Worm (Caenorhabditis elegans) whole organism, L2 larva: ENCODE measurements around the gene srh-291.

Experiments
- C34F6.9 ChIP-seq: fragments of 150-350 bp; optimal IDR thresholded peaks from 2 replicates; lab custom pipeline; 2014; ENCODE audit warnings: missing biosample characterization, missing genetic modification characterization
- Y55F3AM.14 ChIP-seq: fragments of 200-800 bp; sonication (Bioruptor generic); optimal IDR thresholded peaks from 2 replicates; lab custom pipeline; 2018; ENCODE audit warnings: mild to moderate bottlenecking, missing genetic modification characterization, missing compliant biosample characterization
- aly-2 ChIP-seq: fragments of 150-350 bp; optimal IDR thresholded peaks from 2 replicates; lab custom pipeline; 2014; ENCODE audit warnings: missing biosample characterization, missing genetic modification characterization
- ama-1 ChIP-seq: fragments of 150-350 bp; optimal IDR thresholded peaks from 2 replicates; lab custom pipeline; 2018; ENCODE audit warnings: inconsistent platforms
- ceh-16 ChIP-seq: fragments of 150-350 bp; optimal IDR thresholded peaks from 2 replicates; lab custom pipeline; 2014; ENCODE audit warnings: missing biosample characterization, missing genetic modification characterization
- ceh-82 ChIP-seq: fragments of 150-350 bp; optimal IDR thresholded peaks from 2 replicates; lab custom pipeline; 2014; ENCODE audit warnings: missing biosample characterization, missing genetic modification characterization
- dmd-4 ChIP-seq: sonication (generic microtip); optimal IDR thresholded peaks from 2 replicates; lab custom pipeline; 2017; ENCODE audit warnings: missing biosample characterization, missing genetic modification characterization
- elt-1 ChIP-seq: fragments of 150-350 bp; optimal IDR thresholded peaks from 2 replicates; lab custom pipeline; 2014; ENCODE audit warnings: missing biosample characterization, missing genetic modification characterization
- elt-3 ChIP-seq: sonication (generic microtip); optimal IDR thresholded peaks from 2 replicates; lab custom pipeline; 2017; ENCODE audit warnings: missing biosample characterization, missing genetic modification characterization
- fos-1 ChIP-seq: fragments of 150-350 bp; optimal IDR thresholded peaks from 2 replicates; lab custom pipeline; 2014; ENCODE audit warnings: missing biosample characterization, missing genetic modification characterization
- gmeb-1 ChIP-seq: fragments of 150-350 bp; optimal IDR thresholded peaks from 2 replicates; lab custom pipeline; 2014; ENCODE audit warnings: missing biosample characterization, missing genetic modification characterization
- lin-11 ChIP-seq: fragments of 150-350 bp; sonication (generic microtip); optimal IDR thresholded peaks from 2 replicates; lab custom pipeline; 2014; ENCODE audit warnings: missing biosample characterization, missing genetic modification characterization, inconsistent platforms, mixed read lengths
- lin-13 ChIP-seq: fragments of 150-350 bp; optimal IDR thresholded peaks from 2 replicates; lab custom pipeline; 2014; ENCODE audit warnings: missing biosample characterization, missing genetic modification reagents, missing genetic modification characterization
- mab-5 ChIP-seq: fragments of 150-350 bp; optimal IDR thresholded peaks from 2 replicates; lab custom pipeline; 2014; ENCODE audit warnings: missing biosample characterization, missing genetic modification characterization
- mbf-1 ChIP-seq: sonication (generic microtip); optimal IDR thresholded peaks from 2 replicates; lab custom pipeline; 2017; ENCODE audit warnings: missing biosample characterization, missing genetic modification characterization
- nhr-10 ChIP-seq: sonication (generic microtip); optimal IDR thresholded peaks from 2 replicates; lab custom pipeline; 2017; ENCODE audit warnings: missing biosample characterization, missing genetic modification characterization
- nhr-11 ChIP-seq: fragments of 150-350 bp; optimal IDR thresholded peaks from 2 replicates; lab custom pipeline; 2014; ENCODE audit warnings: missing biosample characterization, missing genetic modification characterization
- nhr-12 ChIP-seq: fragments of 150-350 bp; optimal IDR thresholded peaks from 2 replicates; lab custom pipeline; 2014; ENCODE audit warnings: missing biosample characterization, missing genetic modification characterization
- nhr-21 ChIP-seq: fragments of 150-350 bp; optimal IDR thresholded peaks from 2 replicates; lab custom pipeline; 2014; ENCODE audit warnings: missing biosample characterization, missing genetic modification characterization
- nhr-23 ChIP-seq: fragments of 150-350 bp; optimal IDR thresholded peaks from 2 replicates; lab custom pipeline; 2014; ENCODE audit warnings: missing biosample characterization, missing genetic modification reagents, missing genetic modification characterization
- nhr-237 ChIP-seq: fragments of 150-350 bp; optimal IDR thresholded peaks from 2 replicates; lab custom pipeline; 2014; ENCODE audit warnings: missing biosample characterization, missing genetic modification characterization
- nhr-25 ChIP-seq: fragments of 150-350 bp; sonication (generic microtip); optimal IDR thresholded peaks from 3 replicates; lab custom pipeline; 2014; ENCODE audit warnings: missing biosample characterization, missing genetic modification characterization
- nhr-6 ChIP-seq: fragments of 150-350 bp; optimal IDR thresholded peaks from 2 replicates; lab custom pipeline; 2014; ENCODE audit warnings: missing biosample characterization, missing genetic modification characterization
- peb-1 ChIP-seq: fragments of 150-350 bp; optimal IDR thresholded peaks from 2 replicates; lab custom pipeline; 2014; ENCODE audit warnings: missing biosample characterization, missing genetic modification characterization
- sma-3 ChIP-seq: sonication (generic microtip); optimal IDR thresholded peaks from 2 replicates; lab custom pipeline; 2016; ENCODE audit warnings: missing genetic modification reagents, missing genetic modification characterization, missing compliant biosample characterization
- snpc-4 ChIP-seq: fragments of 150-350 bp; optimal IDR thresholded peaks from 2 replicates; lab custom pipeline; 2014; ENCODE audit warnings: missing biosample characterization, missing genetic modification characterization
- unc-62 ChIP-seq: fragments of 150-350 bp; optimal IDR thresholded peaks from 2 replicates; lab custom pipeline; 2014; ENCODE audit warnings: missing biosample characterization, missing genetic modification reagents, missing genetic modification characterization
- zag-1 ChIP-seq: fragments of 150-350 bp; optimal IDR thresholded peaks from 2 replicates; lab custom pipeline; 2014; ENCODE audit warnings: missing biosample characterization, missing genetic modification characterization
- ztf-1 ChIP-seq: fragments of 200-800 bp; sonication (Bioruptor generic); conservative IDR thresholded peaks from 2 replicates; pipeline ENCODE4 v1.3.6; 2022; ENCODE audit warnings: missing genetic modification characterization, missing compliant biosample characterization
- ztf-4 ChIP-seq: fragments of 150-350 bp; optimal IDR thresholded peaks from 2 replicates; lab custom pipeline; 2014; ENCODE audit warnings: missing biosample characterization, missing genetic modification characterization

srh-291 gene

ce11 chrV:17810053-17810452 is 4.6 kb downstream of the srh-291 start, which contains the start of gene srh-296:
Gene srh-296, plus strand, starts transcription at chrV:17810353.
- TF ChIP-seq lin-13 (GFP tag; lab: Kevin White, UChicago) = no peak
- TF ChIP-seq, all 48 proteins: peak for 0

- TF ChIP-seq nhr-237 (tag; lab: Kevin White, UChicago) = no peak
- TF ChIP-seq ztf-4 = no peak
- no peak for TF ChIP-seq unc-62 (GFP tag; lab: Kevin White, UChicago)
- no peak for TF ChIP-seq snpc-4 (tag; lab: Kevin White, UChicago)
- TF ChIP-seq dmd-4 (tag; lab: Kevin White, UChicago) = no peak
- no peak for TF ChIP-seq Y55F3AM.14 (GFP tag; lab: Kevin White, UChicago)
- TF ChIP-seq C34F6.9 (tag; lab: Kevin White, UChicago) = no peak
- no peak for TF ChIP-seq nhr-23 (tag; lab: Kevin White, UChicago)
- TF ChIP-seq ztf-1 (GFP tag; lab: Robert Waterston, UW) = no peak
These were observed 6.7 kb downstream of the srh-291 start for ce11 chrV:17812127-17812526.

ce11 chrV:17818567-17818966 is 13.1 kb downstream of the srh-291 start, which contains the start of gene srh-298:
Gene srh-298, plus strand, starts transcription at chrV:17818867.
- TF ChIP-seq lin-11 (tag; lab: Kevin White, UChicago) = no peak
- TF ChIP-seq nhr-12 (tag; lab: Kevin White, UChicago) = no peak
- no peak for TF ChIP-seq nhr-21
- no peak for TF ChIP-seq zag-1
- TF ChIP-seq nhr-25 = no peak
- TF ChIP-seq nhr-6 = no peak
- TF ChIP-seq nhr-237 (tag; lab: Kevin White, UChicago) = no peak
- TF ChIP-seq, all 48 proteins: peak for 0

- TF ChIP-seq sma-3 = no peak
These were observed 14.3 kb downstream of the srh-291 start for ce11 chrV:17819704-17820103.

ce11 chrV:17821805-17822204 is 16.4 kb downstream of the srh-291 start, which contains the start of gene srh-300:
Gene srh-300, plus strand, starts transcription at chrV:17822105.
- TF ChIP-seq mbf-1 (tag; lab: Kevin White, UChicago) = no peak
- no peak for TF ChIP-seq peb-1 (tag; lab: Kevin White, UChicago)
- no peak for TF ChIP-seq elt-3 (tag; lab: Kevin White, UChicago)
- no peak for TF ChIP-seq nhr-25
- no peak for TF ChIP-seq nhr-23 (tag; lab: Kevin White, UChicago)
- no peak for TF ChIP-seq ama-1 (lab: Kevin White, UChicago)
- TF ChIP-seq mab-5 = no peak
- no peak for TF ChIP-seq aly-2 (tag; lab: Kevin White, UChicago)
- TF ChIP-seq fos-1 (tag; lab: Kevin White, UChicago) = no peak
- TF ChIP-seq ceh-16 (tag; lab: Kevin White, UChicago) = no peak
- TF ChIP-seq nhr-10 (tag; lab: Kevin White, UChicago) = no peak
- TF ChIP-seq nhr-12 (tag; lab: Kevin White, UChicago) = no peak
- no peak for TF ChIP-seq ceh-82

ce11 chrV:17824610-17825009 is 19.2 kb downstream of the srh-291 start, which contains the start of gene srh-301:
Gene srh-301, plus strand, starts transcription at chrV:17824910.
- TF ChIP-seq ama-1 (lab: Kevin White, UChicago) (no peak), nhr-21 (no peak)

- TF ChIP-seq lin-11 (tag; lab: Kevin White, UChicago) (no peak), elt-1 (tag; lab: Kevin White, UChicago) (no peak), gmeb-1 (tag; lab: Kevin White, UChicago) (no peak), nhr-10 (tag; lab: Kevin White, UChicago) (no peak), ama-1 (lab: Kevin White, UChicago) (no peak), nhr-21 (no peak), mbf-1 (tag; lab: Kevin White, UChicago) (no peak), C34F6.9 (tag; lab: Kevin White, UChicago) (no peak), nhr-25 (no peak), nhr-11 (tag; lab: Kevin White, UChicago) (no peak)
These were observed 22.9 kb downstream of the srh-291 start, which contains the start of gene srh-304 for ce11 chrV:17828310-17828709. Gene srh-304, plus strand, starts transcription at chrV:17828610.
